Worm (Caenorhabditis elegans) whole organism, young adult: ENCODE results near the gene epg-9.

Experiments used
- C17E4.6 ChIP-seq: fragments of 200-800 bp; sonication (Bioruptor generic); IDR thresholded peaks from 2 replicates; pipeline ENCODE4 v1.3.6; 2022; ENCODE audit warnings: missing genetic modification reagents, missing genetic modification characterization, missing compliant biosample characterization
- F10E7.11 ChIP-seq: sonication (generic microtip); optimal IDR thresholded peaks from 2 replicates; lab custom pipeline; 2017; ENCODE audit warnings: mild to moderate bottlenecking, missing genetic modification characterization, moderate library complexity, missing compliant biosample characterization
- F23B12.7 ChIP-seq: sonication (generic microtip); optimal IDR thresholded peaks from 2 replicates; lab custom pipeline; 2017; ENCODE audit warnings: missing genetic modification characterization, mild to moderate bottlenecking, missing compliant biosample characterization, antibody characterized with exemption, moderate library complexity; ENCODE audit not compliant: insufficient read depth
- F33H1.4 ChIP-seq: fragments of 200-800 bp; sonication (Bioruptor generic); IDR thresholded peaks from 2 replicates; pipeline ENCODE4 v1.3.6; 2022; ENCODE audit warnings: missing genetic modification reagents, missing genetic modification characterization, missing compliant biosample characterization
- F37B4.10 ChIP-seq: fragments of 200-800 bp; sonication (Bioruptor generic); IDR thresholded peaks from 2 replicates; pipeline ENCODE4 v1.3.6; 2022; ENCODE audit warnings: missing genetic modification characterization, missing compliant biosample characterization
- F39B2.1 ChIP-seq: fragments of 200-800 bp; sonication (Bioruptor generic); IDR thresholded peaks from 2 replicates; pipeline ENCODE4 v1.3.6; 2022; ENCODE audit warnings: missing genetic modification reagents, missing genetic modification characterization, missing compliant biosample characterization
- F49E8.2 ChIP-seq: sonication (generic microtip); optimal IDR thresholded peaks from 3 replicates; lab custom pipeline; 2017; ENCODE audit warnings: missing genetic modification characterization, mild to moderate bottlenecking, missing compliant biosample characterization, antibody characterized with exemption, moderate library complexity; ENCODE audit not compliant: insufficient read depth
- Y53F4B.3 ChIP-seq: fragments of 200-800 bp; sonication (Bioruptor generic); IDR thresholded peaks from 2 replicates; pipeline ENCODE4 v1.3.6; 2022; ENCODE audit warnings: missing genetic modification reagents, missing genetic modification characterization, missing compliant biosample characterization
- Y56A3A.18 ChIP-seq: fragments of 200-800 bp; sonication (Bioruptor generic); IDR thresholded peaks from 2 replicates; pipeline ENCODE4 v1.3.6; 2022; ENCODE audit warnings: missing genetic modification reagents, missing genetic modification characterization, missing compliant biosample characterization
- Y79H2A.3 ChIP-seq: fragments of 200-800 bp; sonication (Bioruptor generic); conservative IDR thresholded peaks from 2 replicates; pipeline ENCODE4 v1.3.6; 2022; ENCODE audit warnings: missing genetic modification reagents, missing genetic modification characterization, missing compliant biosample characterization
- Y95B8A.8 ChIP-seq: fragments of 200-800 bp; sonication (Bioruptor generic); IDR thresholded peaks from 2 replicates; pipeline ENCODE4 v1.3.6; 2022; ENCODE audit warnings: missing genetic modification reagents, missing genetic modification characterization, missing compliant biosample characterization
- akir-1 ChIP-seq: fragments of 200-800 bp; sonication (Bioruptor generic); optimal IDR thresholded peaks from 2 replicates; lab custom pipeline; 2018; ENCODE audit warnings: mild to moderate bottlenecking, missing genetic modification characterization, moderate library complexity, missing compliant biosample characterization
- aptf-2 ChIP-seq: fragments of 200-800 bp; sonication (Bioruptor generic); conservative IDR thresholded peaks from 2 replicates; pipeline ENCODE4 v1.3.6; 2022; ENCODE audit warnings: missing genetic modification reagents, missing genetic modification characterization, missing compliant biosample characterization
- athp-1 ChIP-seq: sonication (generic microtip); optimal IDR thresholded peaks from 2 replicates; lab custom pipeline; 2017; ENCODE audit warnings: mild to moderate bottlenecking, missing genetic modification characterization, missing compliant biosample characterization
- attf-3 ChIP-seq: fragments of 200-800 bp; sonication (Bioruptor generic); conservative IDR thresholded peaks from 2 replicates; pipeline ENCODE4 v1.3.6; 2022; ENCODE audit warnings: missing genetic modification reagents, missing genetic modification characterization, missing compliant biosample characterization
- attf-6 ChIP-seq: fragments of 200-800 bp; sonication (Bioruptor generic); IDR thresholded peaks from 2 replicates; pipeline ENCODE4 v1.3.6; 2022; ENCODE audit warnings: missing genetic modification reagents, missing genetic modification characterization, missing compliant biosample characterization
- bed-1 ChIP-seq: fragments of 200-800 bp; sonication (Bioruptor generic); IDR thresholded peaks from 2 replicates; pipeline ENCODE4 v1.3.6; 2022; ENCODE audit warnings: missing genetic modification reagents, missing genetic modification characterization, missing compliant biosample characterization
- bed-2 ChIP-seq: fragments of 200-800 bp; sonication (Bioruptor generic); IDR thresholded peaks from 2 replicates; pipeline ENCODE4 v1.3.6; 2022; ENCODE audit warnings: missing genetic modification reagents, missing genetic modification characterization, missing compliant biosample characterization
- ccch-3 ChIP-seq: fragments of 200-800 bp; sonication (Bioruptor generic); optimal IDR thresholded peaks from 2 replicates; lab custom pipeline; 2018; ENCODE audit warnings: mild to moderate bottlenecking, missing genetic modification characterization, missing compliant biosample characterization
- cebp-2 ChIP-seq: fragments of 200-800 bp; sonication (Bioruptor generic); IDR thresholded peaks from 2 replicates; pipeline ENCODE4 v1.3.6; 2022; ENCODE audit warnings: missing genetic modification characterization, missing compliant biosample characterization
- ceh-27 ChIP-seq: fragments of 200-800 bp; sonication (Bioruptor generic); optimal IDR thresholded peaks from 2 replicates; lab custom pipeline; 2018; ENCODE audit warnings: mild to moderate bottlenecking, missing genetic modification characterization, moderate library complexity, missing compliant biosample characterization
- dpl-1 ChIP-seq: fragments of 150-350 bp; optimal IDR thresholded peaks from 2 replicates; lab custom pipeline; 2014; ENCODE audit warnings: missing biosample characterization, missing genetic modification reagents, missing genetic modification characterization
- ets-4 ChIP-seq: fragments of 200-800 bp; sonication (Bioruptor generic); optimal IDR thresholded peaks from 2 replicates; lab custom pipeline; 2018; ENCODE audit warnings: mild to moderate bottlenecking, missing genetic modification characterization, missing compliant biosample characterization
- fkh-3 ChIP-seq: sonication (generic microtip); optimal IDR thresholded peaks from 2 replicates; lab custom pipeline; 2016; ENCODE audit warnings: mild to moderate bottlenecking, missing genetic modification characterization, missing compliant biosample characterization
- hlh-12 ChIP-seq: sonication (generic microtip); optimal IDR thresholded peaks from 2 replicates; lab custom pipeline; 2016; ENCODE audit warnings: missing genetic modification characterization, missing compliant biosample characterization
- hmg-20 ChIP-seq: fragments of 200-800 bp; sonication (Bioruptor generic); IDR thresholded peaks from 2 replicates; pipeline ENCODE4 v1.3.6; 2022; ENCODE audit warnings: missing genetic modification reagents, missing genetic modification characterization, missing compliant biosample characterization
- let-526 ChIP-seq: fragments of 200-800 bp; sonication (Bioruptor generic); IDR thresholded peaks from 2 replicates; pipeline ENCODE4 v1.3.6; 2022; ENCODE audit warnings: missing genetic modification reagents, missing genetic modification characterization, missing compliant biosample characterization
- lin-26 ChIP-seq: fragments of 200-800 bp; sonication (Bioruptor generic); IDR thresholded peaks from 2 replicates; pipeline ENCODE4 v1.3.6; 2022; ENCODE audit warnings: missing genetic modification reagents, missing genetic modification characterization, missing compliant biosample characterization
- lin-35 ChIP-seq, 3 experiments: fragments of 150-350 bp in 2 of 3; sonication (generic microtip) in 1 of 3; optimal IDR thresholded peaks; 2 replicates each; lab custom pipeline; 2014 to 2018; ENCODE audit warnings: missing biosample characterization in 3 of 3, missing genetic modification characterization in 3 of 3, missing genetic modification reagents in 3 of 3
- lin-54 ChIP-seq: fragments of 200-800 bp; sonication (Bioruptor generic); optimal IDR thresholded peaks from 2 replicates; lab custom pipeline; 2018; ENCODE audit warnings: mild to moderate bottlenecking, missing genetic modification characterization, missing compliant biosample characterization
- lir-1 ChIP-seq: fragments of 200-800 bp; sonication (Bioruptor generic); conservative IDR thresholded peaks from 2 replicates; pipeline ENCODE4 v1.3.6; 2022; ENCODE audit warnings: missing genetic modification reagents, missing genetic modification characterization, missing compliant biosample characterization
- lsy-27 ChIP-seq: sonication (generic microtip); optimal IDR thresholded peaks from 2 replicates; lab custom pipeline; 2017; ENCODE audit warnings: missing genetic modification characterization, mild to moderate bottlenecking, missing compliant biosample characterization, antibody characterized with exemption, missing genotype, borderline replicate concordance; ENCODE audit not compliant: insufficient read depth
- mxl-1 ChIP-seq: sonication (generic microtip); optimal IDR thresholded peaks from 2 replicates; lab custom pipeline; 2016; ENCODE audit warnings: missing genetic modification characterization, missing compliant biosample characterization
- nhr-179 ChIP-seq: sonication (generic microtip); optimal IDR thresholded peaks from 2 replicates; lab custom pipeline; 2016; ENCODE audit warnings: mild to moderate bottlenecking, missing genetic modification characterization, missing compliant biosample characterization
- nhr-90 ChIP-seq: sonication (generic microtip); optimal IDR thresholded peaks from 2 replicates; lab custom pipeline; 2016; ENCODE audit warnings: missing genotype, mild to moderate bottlenecking, missing genetic modification characterization, missing compliant biosample characterization
- pbrm-1 ChIP-seq: fragments of 200-800 bp; sonication (Bioruptor generic); IDR thresholded peaks from 2 replicates; pipeline ENCODE4 v1.3.6; 2022; ENCODE audit warnings: missing genetic modification reagents, missing genetic modification characterization, missing compliant biosample characterization
- pha-4 ChIP-seq: fragments of 150-350 bp; sonication (generic microtip); optimal IDR thresholded peaks from 2 replicates; lab custom pipeline; 2014; ENCODE audit warnings: missing biosample characterization, missing genetic modification reagents, missing genetic modification characterization
- repo-1 ChIP-seq: sonication (generic microtip); optimal IDR thresholded peaks from 2 replicates; lab custom pipeline; 2017; ENCODE audit warnings: mild to moderate bottlenecking, missing genetic modification characterization, missing compliant biosample characterization
- rpc-1 ChIP-seq, 2 experiments: fragments of 150-350 bp in 1 of 2; sonication (generic microtip) in 1 of 2; optimal IDR thresholded peaks; 2 replicates each; lab custom pipeline; 2014 to 2018; ENCODE audit warnings: missing biosample characterization in 1 of 2, missing genetic modification characterization in 1 of 2, missing genetic modification reagents in 1 of 2, missing genotype in 1 of 2
- tbx-9 ChIP-seq: sonication (generic microtip); optimal IDR thresholded peaks from 2 replicates; lab custom pipeline; 2016; ENCODE audit warnings: borderline replicate concordance, missing genetic modification characterization, inconsistent platforms, missing compliant biosample characterization
- xnd-1 ChIP-seq: sonication (generic microtip); optimal IDR thresholded peaks from 2 replicates; lab custom pipeline; 2016; ENCODE audit warnings: missing genotype, missing genetic modification reagents, missing genetic modification characterization, missing compliant biosample characterization
- zfh-2 ChIP-seq: fragments of 200-800 bp; sonication (Bioruptor generic); conservative IDR thresholded peaks from 2 replicates; pipeline ENCODE4 v1.3.6; 2022; ENCODE audit warnings: missing genetic modification reagents, missing genetic modification characterization, missing compliant biosample characterization
- zim-3 ChIP-seq: sonication (generic microtip); optimal IDR thresholded peaks from 2 replicates; lab custom pipeline; 2017; ENCODE audit warnings: mild to moderate bottlenecking, missing genetic modification characterization, moderate library complexity, missing compliant biosample characterization
- ztf-25 ChIP-seq: fragments of 200-800 bp; sonication (Bioruptor generic); IDR thresholded peaks from 2 replicates; pipeline ENCODE4 v1.3.6; 2022; ENCODE audit warnings: missing genetic modification reagents, missing genetic modification characterization, missing compliant biosample characterization
- ztf-26 ChIP-seq: sonication (generic microtip); optimal IDR thresholded peaks from 2 replicates; lab custom pipeline; 2017; ENCODE audit warnings: missing genetic modification characterization, missing compliant biosample characterization
- ztf-3 ChIP-seq: fragments of 200-800 bp; sonication (Bioruptor generic); optimal IDR thresholded peaks from 2 replicates; lab custom pipeline; 2018; ENCODE audit warnings: mild to moderate bottlenecking, missing genetic modification characterization, missing compliant biosample characterization

The epg-9 gene

ce11 chrIV:2654965-2655364, 54.0 kb downstream of the epg-9 start (continued):
- no peak for TF ChIP-seq akir-1 (GFP tag; lab: Kevin White, UChicago)
- TF ChIP-seq hlh-12 (tag; lab: Kevin White, UChicago) = no peak
- TF ChIP-seq bed-2 (GFP tag; lab: Robert Waterston, UW) = no peak
- no peak for TF ChIP-seq ccch-3 (GFP tag; lab: Kevin White, UChicago)
- TF ChIP-seq xnd-1 (tag; lab: Kevin White, UChicago) = peak; percentile 37
- TF ChIP-seq nhr-179 = no peak

- TF ChIP-seq dpl-1 (no peak), hmg-20 (no peak), lir-1 (GFP tag; lab: Robert Waterston, UW) (no peak), Y53F4B.3 (GFP tag; lab: Robert Waterston, UW) (no peak), lin-54 (GFP tag; lab: Kevin White, UChicago) (no peak), cebp-2 (GFP tag; lab: Robert Waterston, UW) (no peak), F37B4.10 (GFP tag; lab: Robert Waterston, UW) (no peak), fkh-3 (tag; lab: Kevin White, UChicago) (no peak), Y56A3A.18 (no peak), bed-1 (GFP tag; lab: Robert Waterston, UW) (no peak), C17E4.6 (no peak), attf-6 (no peak), pha-4 (tag; lab: Kevin White, UChicago) (no peak), Y79H2A.3 (no peak), ztf-3 (GFP tag; lab: Kevin White, UChicago) (no peak), lsy-27 (tag; lab: Kevin White, UChicago) (no peak), lin-35 (GFP tag; optimal IDR thresholded peaks at IDR 0.05; lab: Kevin White, UChicago) (no peak), F23B12.7 (no peak), Y95B8A.8 (no peak), ztf-25 (GFP tag; lab: Robert Waterston, UW) (no peak), zim-3 (tag; lab: Kevin White, UChicago) (no peak), repo-1 (tag; lab: Kevin White, UChicago) (no peak), F39B2.1 (GFP tag; lab: Robert Waterston, UW) (no peak), tbx-9 (no peak), F33H1.4 (GFP tag; lab: Robert Waterston, UW) (no peak), mxl-1 (tag; lab: Kevin White, UChicago) (no peak), rpc-1 (optimal IDR thresholded peaks at IDR 0.05; lab: Kevin White, UChicago) (peak; percentile 62), rpc-1 (tag; optimal IDR thresholded peaks at IDR 0.05; lab: Kevin White, UChicago) (peak; percentile 65), aptf-2 (no peak), pbrm-1 (no peak), nhr-90 (tag; lab: Kevin White, UChicago) (no peak), zfh-2 (no peak), let-526 (no peak), athp-1 (tag; lab: Kevin White, UChicago) (no peak), ceh-27 (GFP tag; lab: Kevin White, UChicago) (no peak), F49E8.2 (tag; lab: Kevin White, UChicago) (peak; percentile 0), lin-26 (GFP tag; lab: Robert Waterston, UW) (peak; percentile 41; the same call in 1 of the 2 replicates), ztf-26 (tag; lab: Kevin White, UChicago) (no peak), F10E7.11 (tag; lab: Kevin White, UChicago) (no peak), attf-3 (GFP tag; lab: Robert Waterston, UW) (no peak), ets-4 (GFP tag; lab: Kevin White, UChicago) (no peak)
These were observed 55.6 kb downstream of the epg-9 start for ce11 chrIV:2656400-2657139.
